Fruit fly (Drosophila melanogaster) whole organism, embryonic: ENCODE results near the gene Stt3B.

Source experiments
- Asciz ChIP-seq: fragments of 200-800 bp; sonication (Bioruptor generic); optimal IDR thresholded peaks from 2 replicates; lab custom pipeline; 2017; ENCODE audit warnings: missing biosample characterization, mild to moderate bottlenecking, missing genetic modification characterization, missing genetic modification reagents
- CG10462 ChIP-seq: fragments of 200-800 bp; sonication (Bioruptor generic); optimal IDR thresholded peaks from 2 replicates; lab custom pipeline; 2016; ENCODE audit warnings: missing biosample characterization, missing genetic modification characterization
- CG11504 ChIP-seq: fragments of 200-800 bp; sonication (Bioruptor generic); optimal IDR thresholded peaks from 3 replicates; lab custom pipeline; 2019; ENCODE audit warnings: missing biosample characterization, mild to moderate bottlenecking, missing genetic modification characterization, moderate library complexity
- CG11696 ChIP-seq: fragments of 200-800 bp; sonication (Bioruptor generic); IDR thresholded peaks from 2 replicates; pipeline ENCODE4 v1.3.6; 2022; ENCODE audit warnings: missing biosample characterization, missing genetic modification characterization
- CG15696 ChIP-seq: fragments of 200-800 bp; sonication (Bioruptor generic); optimal IDR thresholded peaks from 2 replicates; lab custom pipeline; 2019; ENCODE audit warnings: missing biosample characterization, mild to moderate bottlenecking, missing genetic modification characterization, moderate library complexity
- CG16863 ChIP-seq: fragments of 200-800 bp; sonication (Bioruptor generic); optimal IDR thresholded peaks from 3 replicates; lab custom pipeline; 2016; ENCODE audit warnings: missing biosample characterization, missing genetic modification characterization
- CG17359 ChIP-seq: fragments of 200-800 bp; sonication (Bioruptor generic); optimal IDR thresholded peaks from 3 replicates; lab custom pipeline; 2018; ENCODE audit warnings: missing biosample characterization, mild to moderate bottlenecking, missing genetic modification characterization, moderate library complexity
- CG31441 ChIP-seq: fragments of 200-800 bp; sonication (Bioruptor generic); IDR thresholded peaks from 2 replicates; pipeline ENCODE4 v1.3.6; 2022; ENCODE audit warnings: missing biosample characterization, missing genetic modification characterization
- CG32767 ChIP-seq: fragments of 200-800 bp; sonication (Bioruptor generic); IDR thresholded peaks from 2 replicates; pipeline ENCODE4 v1.3.6; 2022; ENCODE audit warnings: missing biosample characterization, missing genetic modification characterization
- CG3995 ChIP-seq: fragments of 200-800 bp; sonication (Bioruptor generic); optimal IDR thresholded peaks from 3 replicates; lab custom pipeline; 2016; ENCODE audit warnings: missing biosample characterization, missing genetic modification characterization
- CG42726 ChIP-seq: fragments of 200-800 bp; sonication (Bioruptor generic); IDR thresholded peaks from 2 replicates; pipeline ENCODE4 v1.3.6; 2022; ENCODE audit warnings: missing biosample characterization, missing genetic modification characterization; ENCODE audit not compliant: partially characterized antibody
- CG4360 ChIP-seq: fragments of 200-800 bp; sonication (Bioruptor generic); IDR thresholded peaks from 2 replicates; pipeline ENCODE4 v1.3.6; 2022; ENCODE audit warnings: missing biosample characterization, missing genetic modification characterization
- CG4707 ChIP-seq: fragments of 200-800 bp; sonication (Bioruptor generic); optimal IDR thresholded peaks from 2 replicates; lab custom pipeline; 2018; ENCODE audit warnings: missing biosample characterization, mild to moderate bottlenecking, missing genetic modification characterization, moderate library complexity
- CG5245 ChIP-seq: fragments of 200-800 bp; sonication (Bioruptor generic); optimal IDR thresholded peaks from 3 replicates; lab custom pipeline; 2016; ENCODE audit warnings: missing biosample characterization, missing genetic modification characterization
- CG5953 ChIP-seq: fragments of 200-800 bp; sonication (Bioruptor generic); IDR thresholded peaks from 2 replicates; pipeline ENCODE4 v1.3.6; 2022; ENCODE audit warnings: missing biosample characterization, missing genetic modification characterization
- CG6689 ChIP-seq: fragments of 200-800 bp; sonication (Bioruptor generic); IDR thresholded peaks from 2 replicates; pipeline ENCODE4 v1.3.6; 2022; ENCODE audit warnings: missing biosample characterization, missing genetic modification characterization
- CG6765 ChIP-seq: fragments of 200-800 bp; sonication (Bioruptor generic); optimal IDR thresholded peaks from 3 replicates; lab custom pipeline; 2017; ENCODE audit warnings: missing biosample characterization, mild to moderate bottlenecking, missing genetic modification characterization
- CG8290 ChIP-seq, 3 experiments: fragments of 200-800 bp; sonication (Bioruptor generic); optimal IDR thresholded peaks; 2 replicates each; lab custom pipeline; 2016 to 2019; ENCODE audit warnings: missing biosample characterization in 3 of 3, missing genetic modification characterization in 3 of 3, mild to moderate bottlenecking in 2 of 3, moderate library complexity in 1 of 3
- CG9876 ChIP-seq: fragments of 200-800 bp; sonication (Bioruptor generic); optimal IDR thresholded peaks from 2 replicates; lab custom pipeline; 2016; ENCODE audit warnings: missing biosample characterization, missing genetic modification characterization
- D ChIP-seq, 2 experiments: fragments of 200-800 bp in 1 of 2; fragments of >200 bp in 1 of 2; sonication (Bioruptor generic) in 1 of 2; optimal IDR thresholded peaks; 2 replicates in 1 of 2; 3 replicates in 1 of 2; lab custom pipeline; 2017; ENCODE audit warnings: mild to moderate bottlenecking in 1 of 2, missing biosample characterization in 1 of 2, missing genetic modification characterization in 1 of 2, missing genetic modification reagents in 1 of 2
- Dip2 ChIP-seq: fragments of 200-800 bp; sonication (Bioruptor generic); IDR thresholded peaks from 2 replicates; pipeline ENCODE4 v1.3.6; 2022; ENCODE audit warnings: missing biosample characterization, missing genetic modification characterization
- Dp ChIP-seq: fragments of 200-800 bp; sonication (Bioruptor generic); optimal IDR thresholded peaks from 2 replicates; lab custom pipeline; 2018; ENCODE audit warnings: missing biosample characterization, mild to moderate bottlenecking, missing genetic modification characterization, moderate library complexity
- Ets65A ChIP-seq: fragments of 200-800 bp; sonication (Bioruptor generic); peaks from one replicate; lab custom pipeline; 2016; ENCODE audit warnings: missing biosample characterization, missing genetic modification characterization
- HHEX ChIP-seq: fragments of 200-800 bp; sonication (Bioruptor generic); optimal IDR thresholded peaks from 3 replicates; lab custom pipeline; 2017; ENCODE audit warnings: missing biosample characterization, mild to moderate bottlenecking, missing genetic modification characterization, missing genetic modification reagents
- HLHmδ ChIP-seq: fragments of 200-800 bp; sonication (Bioruptor generic); optimal IDR thresholded peaks from 2 replicates; lab custom pipeline; 2018; ENCODE audit warnings: missing biosample characterization, mild to moderate bottlenecking, missing genetic modification characterization, moderate library complexity
- HmgD ChIP-seq: fragments of 200-800 bp; sonication (Bioruptor generic); optimal IDR thresholded peaks from 3 replicates; lab custom pipeline; 2016; ENCODE audit warnings: missing biosample characterization, missing genetic modification characterization
- Hr3 ChIP-seq: fragments of 200-800 bp; sonication (Bioruptor generic); optimal IDR thresholded peaks from 3 replicates; lab custom pipeline; 2016; ENCODE audit warnings: missing biosample characterization, missing genetic modification characterization
- Kr ChIP-seq: fragments of 200-800 bp; sonication (Bioruptor generic); optimal IDR thresholded peaks from 2 replicates; lab custom pipeline; 2017; ENCODE audit warnings: missing biosample characterization, mild to moderate bottlenecking, missing genetic modification characterization
- MESR4 ChIP-seq: fragments of 200-800 bp; sonication (Bioruptor generic); optimal IDR thresholded peaks from 2 replicates; lab custom pipeline; 2018; ENCODE audit warnings: missing biosample characterization, mild to moderate bottlenecking, missing genetic modification characterization, moderate library complexity
- Max ChIP-seq: fragments of 200-800 bp; sonication (Bioruptor generic); optimal IDR thresholded peaks from 2 replicates; lab custom pipeline; 2016; ENCODE audit warnings: missing biosample characterization, mild to moderate bottlenecking, missing genetic modification characterization
- Mes4 ChIP-seq: fragments of 200-800 bp; sonication (Bioruptor generic); optimal IDR thresholded peaks from 2 replicates; lab custom pipeline; 2016; ENCODE audit warnings: missing biosample characterization, missing genetic modification characterization
- NC2β ChIP-seq: fragments of 200-800 bp; sonication (Bioruptor generic); optimal IDR thresholded peaks from 2 replicates; lab custom pipeline; 2016; ENCODE audit warnings: missing biosample characterization, missing genetic modification characterization
- Ptx1 ChIP-seq: fragments of 200-800 bp; sonication (Bioruptor generic); IDR thresholded peaks from 2 replicates; pipeline ENCODE4 v1.3.6; 2022; ENCODE audit warnings: missing biosample characterization, missing genetic modification characterization
- Sox100B ChIP-seq: fragments of 200-800 bp; sonication (Bioruptor generic); optimal IDR thresholded peaks from 3 replicates; lab custom pipeline; 2018; ENCODE audit warnings: missing biosample characterization, mild to moderate bottlenecking, missing genetic modification characterization
- bigmax ChIP-seq: fragments of 200-800 bp; sonication (Bioruptor generic); optimal IDR thresholded peaks from 2 replicates; lab custom pipeline; 2018; ENCODE audit warnings: missing biosample characterization, mild to moderate bottlenecking, missing genetic modification characterization
- btn ChIP-seq: fragments of 200-800 bp; sonication (Bioruptor generic); optimal IDR thresholded peaks from 2 replicates; lab custom pipeline; 2016; ENCODE audit warnings: missing biosample characterization, missing genetic modification characterization
- crol ChIP-seq: fragments of 200-800 bp; sonication (Bioruptor generic); IDR thresholded peaks from 2 replicates; pipeline ENCODE4 v1.3.6; 2022; ENCODE audit warnings: missing biosample characterization, missing genetic modification characterization
- en ChIP-seq: fragments of 200-800 bp; sonication (Bioruptor generic); optimal IDR thresholded peaks from 2 replicates; lab custom pipeline; 2016; ENCODE audit warnings: missing biosample characterization, missing genetic modification characterization
- gem ChIP-seq: fragments of 200-800 bp; sonication (Bioruptor generic); optimal IDR thresholded peaks from 2 replicates; lab custom pipeline; 2019; ENCODE audit warnings: missing biosample characterization, mild to moderate bottlenecking, missing genetic modification characterization, moderate library complexity
- gro ChIP-seq: fragments of 200-800 bp; sonication (Bioruptor generic); optimal IDR thresholded peaks from 2 replicates; lab custom pipeline; 2016; ENCODE audit warnings: missing biosample characterization, missing genetic modification characterization
- jing ChIP-seq: fragments of 200-800 bp; sonication (Bioruptor generic); optimal IDR thresholded peaks from 2 replicates; lab custom pipeline; 2018; ENCODE audit warnings: missing biosample characterization, mild to moderate bottlenecking, missing genetic modification characterization
- nau ChIP-seq: fragments of 200-800 bp; sonication (Bioruptor generic); optimal IDR thresholded peaks from 3 replicates; lab custom pipeline; 2017; ENCODE audit warnings: missing biosample characterization, mild to moderate bottlenecking, missing genetic modification characterization, missing genetic modification reagents
- odd ChIP-seq: fragments of 200-800 bp; sonication (Bioruptor generic); optimal IDR thresholded peaks from 2 replicates; lab custom pipeline; 2017; ENCODE audit warnings: missing biosample characterization, mild to moderate bottlenecking, missing genetic modification characterization
- peb ChIP-seq: fragments of 200-800 bp; sonication (Bioruptor generic); IDR thresholded peaks from 2 replicates; pipeline ENCODE4 v1.3.6; 2022; ENCODE audit warnings: missing biosample characterization, missing genetic modification characterization
- sens-2 ChIP-seq: fragments of 200-800 bp; sonication (Bioruptor generic); IDR thresholded peaks from 2 replicates; pipeline ENCODE4 v1.3.6; 2022; ENCODE audit warnings: missing biosample characterization, missing genetic modification characterization
- stc ChIP-seq: fragments of 200-800 bp; sonication (Bioruptor generic); IDR thresholded peaks from 2 replicates; pipeline ENCODE4 v1.3.6; 2022; ENCODE audit warnings: missing biosample characterization, missing genetic modification characterization
- sug ChIP-seq: fragments of 200-800 bp; optimal IDR thresholded peaks from 2 replicates; lab custom pipeline; 2019; ENCODE audit warnings: missing biosample characterization, mild to moderate bottlenecking, missing genetic modification characterization, moderate library complexity
- trem ChIP-seq: fragments of 200-800 bp; optimal IDR thresholded peaks from 3 replicates; lab custom pipeline; 2019; ENCODE audit warnings: missing biosample characterization, mild to moderate bottlenecking, missing genetic modification characterization, moderate library complexity
- vnd ChIP-seq: fragments of 200-800 bp; sonication (Bioruptor generic); IDR thresholded peaks from 3 replicates; pipeline ENCODE4 v1.3.6; 2022; ENCODE audit warnings: missing biosample characterization, missing genetic modification characterization; ENCODE audit not compliant: partially characterized antibody
- vvl ChIP-seq: fragments of 200-800 bp; sonication (Bioruptor generic); IDR thresholded peaks from 2 replicates; pipeline ENCODE4 v1.3.6; 2022; ENCODE audit warnings: missing biosample characterization, missing genetic modification characterization
- zen ChIP-seq: fragments of 200-800 bp; sonication (Bioruptor generic); optimal IDR thresholded peaks from 3 replicates; lab custom pipeline; 2018; ENCODE audit warnings: missing biosample characterization, mild to moderate bottlenecking, missing genetic modification characterization, moderate library complexity

The Stt3B gene

DNA sequence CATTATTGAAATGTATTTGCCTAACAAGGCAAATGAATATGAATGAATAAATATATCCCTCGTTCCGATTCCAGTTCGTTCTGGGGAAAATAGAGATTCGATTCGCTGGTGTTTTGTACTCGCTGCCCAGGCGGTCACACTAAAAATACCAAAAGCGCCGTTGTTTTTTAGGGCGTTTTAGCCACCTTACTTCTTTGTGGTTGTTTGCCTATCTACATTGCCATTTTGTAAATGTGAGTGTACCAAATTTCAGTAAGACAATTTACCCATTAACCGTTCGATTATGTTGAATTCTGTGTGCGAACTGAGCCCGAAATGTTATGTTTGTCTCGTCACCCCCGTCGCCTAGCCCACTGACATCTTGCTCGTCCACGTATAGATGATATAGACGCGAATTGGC, 28.0 kb upstream of the Stt3B start, which contains the start of the genes CG33095 and CG33096 (continued):
- no peak for TF ChIP-seq btn (GFP tag; lab: Kevin White, UChicago)
- no peak for TF ChIP-seq Max (GFP tag; lab: Kevin White, UChicago)
- peak; percentile 7 for TF ChIP-seq HmgD (GFP tag; lab: Kevin White, UChicago)
- no peak for TF ChIP-seq Dip2 (GFP tag; lab: Robert Waterston, UW)
- TF ChIP-seq D (optimal IDR thresholded peaks at IDR 0.05; lab: Kevin White, UChicago): no peak
- no peak for TF ChIP-seq D (GFP tag; optimal IDR thresholded peaks at IDR 0.05; lab: Kevin White, UChicago)
- TF ChIP-seq CG6689 (GFP tag; lab: Robert Waterston, UW): peak; percentile 85
- no peak for TF ChIP-seq CG16863 (GFP tag; lab: Kevin White, UChicago)
- TF ChIP-seq CG3995 (GFP tag; lab: Kevin White, UChicago): peak; percentile 11
- TF ChIP-seq crol (GFP tag; lab: Robert Waterston, UW): no peak
- no peak for TF ChIP-seq CG32767 (GFP tag; lab: Robert Waterston, UW)
- peak; percentile 35 for TF ChIP-seq trem (tag; lab: Kevin White, UChicago)
- no peak for TF ChIP-seq CG6765 (GFP tag; lab: Kevin White, UChicago)
- peak; percentile 27 for TF ChIP-seq Dp
- no peak for TF ChIP-seq gem
- TF ChIP-seq bigmax (GFP tag; lab: Kevin White, UChicago): no peak
- no peak for TF ChIP-seq CG11696
- no peak for TF ChIP-seq Kr (GFP tag; lab: Kevin White, UChicago)
- no peak for TF ChIP-seq CG10462
- TF ChIP-seq CG9876: no peak
- TF ChIP-seq nau (GFP tag; lab: Kevin White, UChicago): no peak
- TF ChIP-seq Mes4: no peak
- TF ChIP-seq HHEX (GFP tag; lab: Kevin White, UChicago): no peak
- no peak for TF ChIP-seq CG42726 (GFP tag; lab: Robert Waterston, UW)
- no peak for TF ChIP-seq zen (tag; lab: Kevin White, UChicago)
- no peak for TF ChIP-seq Sox100B (GFP tag; lab: Kevin White, UChicago)
- no peak for TF ChIP-seq CG5953 (GFP tag; lab: Robert Waterston, UW)
- TF ChIP-seq CG15696 (tag; lab: Kevin White, UChicago): no peak
- peak; percentile 75 for TF ChIP-seq CG8290 (GFP tag; optimal IDR thresholded peaks at IDR 0.05; lab: Kevin White, UChicago)
- TF ChIP-seq CG8290 (tag; optimal IDR thresholded peaks at IDR 0.05; lab: Kevin White, UChicago): peak in 1 of 2 experiments; percentile 2
- no peak for TF ChIP-seq Asciz (GFP tag; lab: Kevin White, UChicago)
- no peak for TF ChIP-seq sens-2
- TF ChIP-seq HLHmδ (GFP tag; lab: Kevin White, UChicago): no peak
- TF ChIP-seq Hr3 (GFP tag; lab: Kevin White, UChicago): no peak
- no peak for TF ChIP-seq CG4360 (GFP tag; lab: Robert Waterston, UW)
- no peak for TF ChIP-seq vvl (GFP tag; lab: Robert Waterston, UW)
- no peak for TF ChIP-seq jing (GFP tag; lab: Kevin White, UChicago)
- TF ChIP-seq CG5245 (GFP tag; lab: Kevin White, UChicago): no peak
- TF ChIP-seq MESR4: peak; percentile 92
- TF ChIP-seq Ptx1 (GFP tag; lab: Robert Waterston, UW): no peak
- TF ChIP-seq CG17359 (tag; lab: Kevin White, UChicago): no peak
- no peak for TF ChIP-seq CG31441 (GFP tag; lab: Robert Waterston, UW)
- TF ChIP-seq sug: no peak
- TF ChIP-seq vnd: no peak
- no peak for TF ChIP-seq CG4707
- no peak for TF ChIP-seq CG11504 (tag; lab: Kevin White, UChicago)
- no peak for TF ChIP-seq odd (GFP tag; lab: Kevin White, UChicago)
- TF ChIP-seq peb (GFP tag; lab: Robert Waterston, UW): no peak
- peak; percentile 0 for TF ChIP-seq NC2β (GFP tag; lab: Kevin White, UChicago)
- TF ChIP-seq stc (GFP tag; lab: Robert Waterston, UW): no peak
- no peak for TF ChIP-seq en (GFP tag; lab: Kevin White, UChicago)
- TF ChIP-seq gro (GFP tag; lab: Kevin White, UChicago): no peak
- TF ChIP-seq Ets65A (GFP tag; lab: Kevin White, UChicago): peak; percentile 86
